Worm (Caenorhabditis elegans) whole organism, dauer: ENCODE measurements around the gene C07A9.12.
"Not testable (repeated sequence)": the region's sequence is repeated elsewhere in the genome, so short reads cannot be mapped to it uniquely, and the experiment has no call there.

Experiments used
- unc-62 ChIP-seq: sonication (generic microtip); optimal IDR thresholded peaks from 2 replicates; lab custom pipeline; 2017; ENCODE audit warnings: missing biosample characterization, missing genetic modification reagents, missing genetic modification characterization

Gene C07A9.12

ce11 chrIII:9695379-9695778 lies 32.0 kb downstream of the C07A9.12 start:
- TF ChIP-seq unc-62 (GFP tag; lab: Kevin White, UChicago): no peak

- no peak for TF ChIP-seq unc-62 (GFP tag; lab: Kevin White, UChicago)
Observed at ce11 chrIII:9694474-9694873, 32.9 kb downstream of the C07A9.12 start, which contains the start of gene set-3. Gene set-3 (minus strand): TSS chrIII:9694574.

ce11 chrIII:9690044-9690443 lies 37.3 kb downstream of the C07A9.12 start, which contains the start of gene best-5:
Gene best-5 (minus strand): TSS chrIII:9690253.
- TF ChIP-seq unc-62 (GFP tag; lab: Kevin White, UChicago): no peak

- no peak for TF ChIP-seq unc-62 (GFP tag; lab: Kevin White, UChicago)
Observed at ce11 chrIII:9689377-9689776, 38.0 kb downstream of the C07A9.12 start.

ce11 chrIII:9685959-9686358 lies 41.4 kb downstream of the C07A9.12 start, which contains the start of gene C07A9.10:
Gene C07A9.10 (minus strand): TSS chrIII:9686059.
- TF ChIP-seq unc-62 (GFP tag; lab: Kevin White, UChicago): no peak

- not testable (repeated sequence) for TF ChIP-seq unc-62 (GFP tag; lab: Kevin White, UChicago)
Observed at ce11 chrIII:9682729-9683128, 44.6 kb downstream of the C07A9.12 start, which contains the start of gene C07A9.5. Gene C07A9.5 (minus strand): TSS chrIII:9682829.

- TF ChIP-seq unc-62 (GFP tag; lab: Kevin White, UChicago): not testable (repeated sequence)
Observed at ce11 chrIII:9681206-9681605, 46.1 kb downstream of the C07A9.12 start, which contains the start of gene C07A9.13. Gene C07A9.13 (minus strand): TSS chrIII:9681306.

ce11 chrIII:9678819-9679218 lies 48.5 kb downstream of the C07A9.12 start, which contains the start of gene ugt-60:
Gene ugt-60 (minus strand): TSS chrIII:9679051.
- no peak for TF ChIP-seq unc-62 (GFP tag; lab: Kevin White, UChicago)
